Fruit fly (Drosophila melanogaster): ENCODE measurements around the gene CG31301.

Gene CG31301

DNA sequence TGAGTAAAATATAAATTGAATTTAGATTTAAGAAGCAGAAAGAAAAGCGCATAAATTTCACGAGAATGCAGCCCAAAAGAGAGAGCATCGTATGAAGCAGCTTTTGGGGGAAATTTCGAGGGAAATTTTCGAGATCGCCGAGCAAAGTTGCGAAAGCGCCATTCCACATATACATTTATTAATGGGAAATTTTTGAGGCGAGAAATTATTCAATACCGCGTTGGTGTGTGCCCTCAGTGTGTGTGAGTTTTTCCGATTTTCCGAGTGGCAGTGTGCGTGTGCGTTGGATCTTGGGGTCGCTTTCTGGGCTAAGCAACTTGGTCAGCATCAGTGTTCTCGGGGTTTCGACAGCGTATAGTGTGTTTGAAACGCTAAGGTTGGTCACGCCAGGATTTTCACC lies 36.1 kb upstream of the CG31301 start, which contains the start of gene Tm2:
TSS of gene Tm2 (plus strand) at position 270 of the 400 bp plus-strand sequence.
- TF ChIP-seq Pdp1 (GFP tag; optimal IDR thresholded peaks at IDR 0.05) = peak in 1 of 2 experiments; percentile 54
- peak; percentile 70 for TF ChIP-seq Med (GFP tag)
- TF ChIP-seq CG1602 (GFP tag; optimal IDR thresholded peaks at IDR 0.05) = no peak
- no peak for TF ChIP-seq CG17829 (tag; optimal IDR thresholded peaks at IDR 0.05)
- peak; percentile 1 for TF ChIP-seq sd (tag; optimal IDR thresholded peaks at IDR 0.05)
- TF ChIP-seq CG32767 (GFP tag; IDR thresholded peaks at IDR 0.05) = 0 out of 2 replicates have a peak, but pooled peaks have one; percentile 15
- peak; percentile 82 for TF ChIP-seq sens (GFP tag)
- no peak for TF ChIP-seq fd102C (GFP tag; optimal IDR thresholded peaks at IDR 0.05)
- 0 out of 3 replicates have a peak, but pooled peaks have one; percentile 27 for TF ChIP-seq z (GFP tag; IDR thresholded peaks at IDR 0.05)
- TF ChIP-seq vvl (GFP tag; IDR thresholded peaks at IDR 0.05) = no peak
- no peak for TF ChIP-seq da (GFP tag; optimal IDR thresholded peaks at IDR 0.05)
- no peak for TF ChIP-seq unpg (GFP tag; optimal IDR thresholded peaks at IDR 0.05)
- no peak for TF ChIP-seq lola (GFP tag; optimal IDR thresholded peaks at IDR 0.05)
- no peak for TF ChIP-seq CG32532 (GFP tag; IDR thresholded peaks at IDR 0.05)
- TF ChIP-seq cg (GFP tag; optimal IDR thresholded peaks at IDR 0.05) = peak; percentile 66
- no peak for TF ChIP-seq jigr1 (GFP tag; IDR thresholded peaks at IDR 0.05)

DNA sequence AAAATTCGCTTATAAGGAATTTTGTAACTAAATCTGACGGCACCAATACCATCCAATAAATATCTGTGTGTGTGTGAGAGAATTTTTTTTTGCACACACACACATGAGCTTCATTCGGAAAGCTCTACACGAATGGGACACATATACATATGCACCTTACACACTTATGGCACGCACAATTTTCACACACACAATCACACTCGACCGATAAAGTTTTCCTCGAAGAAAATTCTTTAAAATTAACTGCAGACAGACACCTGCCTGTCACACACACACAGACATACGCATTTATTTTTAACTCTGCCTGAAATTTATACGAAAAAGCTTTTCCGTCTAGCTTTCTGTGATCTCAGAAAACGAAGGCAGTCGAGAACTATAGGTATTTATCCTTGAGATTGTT lies 35.3 kb upstream of the CG31301 start:
- TF ChIP-seq E2f2 (GFP tag; IDR thresholded peaks at IDR 0.05) (no peak), Jarid2 (GFP tag; optimal IDR thresholded peaks at IDR 0.05) (no peak), CG32767 (GFP tag; IDR thresholded peaks at IDR 0.05) (no peak), pros (GFP tag; optimal IDR thresholded peaks at IDR 0.05) (no peak), cg (GFP tag; optimal IDR thresholded peaks at IDR 0.05) (peak; percentile 63), fd64A (GFP tag; optimal IDR thresholded peaks at IDR 0.05) (no peak), E2f1 (GFP tag; IDR thresholded peaks at IDR 0.05) (no peak), CHES-1-like (GFP tag; optimal IDR thresholded peaks at IDR 0.05) (no peak), CG43689 (GFP tag; IDR thresholded peaks at IDR 0.05) (no peak), Xrp1 (GFP tag; IDR thresholded peaks at IDR 0.05) (no peak), Ptx1 (GFP tag; IDR thresholded peaks at IDR 0.05) (no peak), Mrtf (GFP tag; IDR thresholded peaks at IDR 0.05) (no peak), CG4424 (GFP tag; optimal IDR thresholded peaks at IDR 0.05) (no peak), CG3163 (GFP tag; optimal IDR thresholded peaks at IDR 0.05) (no peak), Antp (GFP tag; optimal IDR thresholded peaks at IDR 0.05) (no peak), kay (GFP tag; optimal IDR thresholded peaks at IDR 0.05) (no peak), CG4282 (GFP tag; optimal IDR thresholded peaks at IDR 0.05) (no peak), dpn (GFP tag; optimal IDR thresholded peaks at IDR 0.05) (peak in 1 of 2 experiments; percentile 17), sens (GFP tag) (peak; percentile 23), bbx (GFP tag; IDR thresholded peaks at IDR 0.05; ENCODE audit: partially characterized antibody) (no peak), bcd (GFP tag; optimal IDR thresholded peaks at IDR 0.05) (no peak), sd (tag; optimal IDR thresholded peaks at IDR 0.05) (peak; percentile 36), fd96Cb (tag; optimal IDR thresholded peaks at IDR 0.05) (no peak), Asciz (GFP tag; optimal IDR thresholded peaks at IDR 0.05) (no peak), Fer1 (GFP tag; optimal IDR thresholded peaks at IDR 0.05) (no peak), CG3995 (GFP tag; optimal IDR thresholded peaks at IDR 0.05) (no peak), vvl (GFP tag; IDR thresholded peaks at IDR 0.05) (0 out of 2 replicates have a peak, but pooled peaks have one; percentile 8), Lim3 (GFP tag; IDR thresholded peaks at IDR 0.05) (no peak), toy (GFP tag; IDR thresholded peaks at IDR 0.05) (no peak), CG15514 (GFP tag; optimal IDR thresholded peaks at IDR 0.05) (no peak), ci (GFP tag; IDR thresholded peaks at IDR 0.05) (0 out of 3 replicates have a peak, but pooled peaks have one; percentile 6), Sox102F (GFP tag; optimal IDR thresholded peaks at IDR 0.05) (no peak), Gug (GFP tag; IDR thresholded peaks at IDR 0.05) (no peak), BtbVII (GFP tag; optimal IDR thresholded peaks at IDR 0.05) (no peak), Mes4 (GFP tag; optimal IDR thresholded peaks at IDR 0.05) (no peak), ken (GFP tag; IDR thresholded peaks at IDR 0.05) (no peak), CG2202 (tag; optimal IDR thresholded peaks at IDR 0.05) (no peak), CG3726 (GFP tag; IDR thresholded peaks at IDR 0.05) (no peak), aop (GFP tag; IDR thresholded peaks at IDR 0.05) (no peak)
